Worm (Caenorhabditis elegans) whole organism, mixed stage, embryonic: ENCODE data around the gene fbxc-43.

ENCODE experiments used
- bed-3 ChIP-seq: fragments of 200-800 bp; sonication (Bioruptor generic); optimal IDR thresholded peaks from 3 replicates; lab custom pipeline; 2018; ENCODE audit warnings: mild to moderate bottlenecking, missing genetic modification characterization, moderate library complexity, missing compliant biosample characterization
- ceh-39 ChIP-seq: fragments of 150-350 bp; optimal IDR thresholded peaks from 2 replicates; lab custom pipeline; 2014; ENCODE audit warnings: missing biosample characterization, missing genetic modification characterization
- lin-13 ChIP-seq: fragments of 150-350 bp; optimal IDR thresholded peaks from 2 replicates; lab custom pipeline; 2014; ENCODE audit warnings: missing biosample characterization, missing genetic modification characterization
- lin-32 ChIP-seq: fragments of 200-800 bp; sonication (Bioruptor generic); optimal IDR thresholded peaks from 2 replicates; lab custom pipeline; 2018; ENCODE audit warnings: mild to moderate bottlenecking, missing genetic modification characterization, missing compliant biosample characterization
- mep-1 ChIP-seq: fragments of 150-350 bp; optimal IDR thresholded peaks from 2 replicates; lab custom pipeline; 2017; ENCODE audit warnings: missing biosample characterization, missing genetic modification reagents, missing genetic modification characterization, inconsistent platforms
- nhr-12 ChIP-seq: fragments of 150-350 bp; optimal IDR thresholded peaks from 2 replicates; lab custom pipeline; 2014; ENCODE audit warnings: missing biosample characterization, missing genetic modification characterization
- nhr-2 ChIP-seq: fragments of 150-350 bp; optimal IDR thresholded peaks from 2 replicates; lab custom pipeline; 2014; ENCODE audit warnings: missing biosample characterization, missing genetic modification characterization
- nhr-237 ChIP-seq: fragments of 150-350 bp; optimal IDR thresholded peaks from 2 replicates; lab custom pipeline; 2014; ENCODE audit warnings: missing biosample characterization, missing genetic modification characterization
- snpc-4 ChIP-seq: fragments of 150-350 bp; optimal IDR thresholded peaks from 2 replicates; lab custom pipeline; 2014; ENCODE audit warnings: missing biosample characterization, missing genetic modification characterization
- tbx-8 ChIP-seq: fragments of 200-800 bp; sonication (Bioruptor generic); optimal IDR thresholded peaks from 2 replicates; lab custom pipeline; 2018; ENCODE audit warnings: mild to moderate bottlenecking, missing genetic modification characterization, moderate library complexity, missing compliant biosample characterization
- unc-120 ChIP-seq: sonication (generic microtip); optimal IDR thresholded peaks from 2 replicates; lab custom pipeline; 2017; ENCODE audit warnings: missing genetic modification characterization, missing compliant biosample characterization; ENCODE audit not compliant: poor library complexity, severe bottlenecking
- ztf-11 ChIP-seq: fragments of 150-350 bp; optimal IDR thresholded peaks from 2 replicates; lab custom pipeline; 2014; ENCODE audit warnings: missing biosample characterization, missing genetic modification characterization

DNA sequence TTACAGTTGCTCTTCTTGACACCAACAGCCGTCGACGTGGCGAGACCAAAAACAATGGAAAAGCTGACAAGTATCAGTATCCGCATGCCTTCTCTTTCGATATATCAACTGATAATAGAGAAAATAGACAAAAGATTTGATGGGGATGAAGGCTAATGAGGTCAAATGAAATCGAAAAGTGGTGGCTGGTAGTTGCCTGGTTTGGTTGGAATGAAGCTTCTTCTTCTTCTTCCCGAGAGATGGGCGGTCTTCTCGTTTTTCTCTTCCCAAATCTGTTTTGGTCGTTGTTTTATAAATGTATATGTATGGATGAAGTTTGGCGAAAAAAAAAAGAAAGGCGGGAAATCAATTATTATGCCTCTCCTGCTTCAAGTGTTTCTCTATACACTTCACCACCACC is 45.9 kb upstream of the fbxc-43 start, which contains the start of gene C01F1.5:
- TF ChIP-seq nhr-237 (tag; lab: Kevin White, UChicago) (no peak), ztf-11 (tag; lab: Kevin White, UChicago) (no peak), nhr-12 (tag; lab: Kevin White, UChicago) (no peak), unc-120 (tag; lab: Kevin White, UChicago) (no peak), lin-32 (GFP tag; lab: Kevin White, UChicago) (no peak), mep-1 (tag; lab: Kevin White, UChicago) (no peak), snpc-4 (tag; lab: Kevin White, UChicago) (no peak), lin-13 (tag; lab: Kevin White, UChicago) (no peak), bed-3 (GFP tag; lab: Kevin White, UChicago) (no peak), ceh-39 (tag; lab: Kevin White, UChicago) (no peak), nhr-2 (tag; lab: Kevin White, UChicago) (no peak), tbx-8 (GFP tag; lab: Kevin White, UChicago) (no peak)
